Fruit fly (Drosophila melanogaster): Measurements from ENCODE around the gene ND-B14.5B.

dm6 chr2L:3121325-3121724 lies 24.3 kb downstream of the ND-B14.5B start:
- no peak for TF ChIP-seq pan (optimal IDR thresholded peaks at IDR 0.05)
- TF ChIP-seq EcR (GFP tag; optimal IDR thresholded peaks at IDR 0.05): no peak

Measured in whole organism.